Fruit fly (Drosophila melanogaster) Kc167 (cell line): ENCODE results near the gene Agxt.

Source experiments
- Myc ChIP-seq: fragments of >200 bp; optimal IDR thresholded peaks from 2 replicates; lab custom pipeline; 2017; ENCODE audit warnings: missing external identifiers
- Sin3A ChIP-seq: fragments of >200 bp; optimal IDR thresholded peaks from 2 replicates; lab custom pipeline; 2018; ENCODE audit warnings: missing external identifiers
- h ChIP-seq: fragments of >200 bp; optimal IDR thresholded peaks from 3 replicates; lab custom pipeline; 2018; ENCODE audit warnings: missing external identifiers
- insv ChIP-seq: fragments of >200 bp; optimal IDR thresholded peaks from 3 replicates; lab custom pipeline; 2018; ENCODE audit warnings: missing external identifiers
- psq ChIP-seq: fragments of >200 bp; optimal IDR thresholded peaks from 2 replicates; lab custom pipeline; 2017; ENCODE audit warnings: missing external identifiers
- ttk ChIP-seq: sonication (Bioruptor generic); optimal IDR thresholded peaks from 2 replicates; lab custom pipeline; 2017; ENCODE audit warnings: missing external identifiers

DNA sequence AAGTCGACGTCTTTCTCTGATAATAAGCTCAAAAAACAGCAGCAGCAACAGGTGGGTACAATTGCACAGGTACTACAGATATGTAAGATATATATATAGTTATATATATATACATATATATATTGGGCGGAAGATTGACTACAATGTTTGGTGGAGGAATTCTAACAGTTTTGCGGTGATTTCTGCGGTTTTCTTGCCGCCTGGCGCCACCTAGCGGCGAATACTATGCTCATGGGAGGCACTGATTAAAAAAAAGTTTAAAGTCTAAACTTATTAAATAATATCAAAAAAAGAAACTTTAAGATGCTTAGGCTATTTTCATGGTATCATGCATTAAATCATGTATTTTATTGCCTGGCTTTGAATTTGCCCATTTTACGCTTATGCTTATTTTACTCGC lies 12.5 kb downstream of the Agxt start:
- TF ChIP-seq ttk (no peak), psq (lab: Kevin White, UChicago) (no peak), h (lab: Kevin White, UChicago) (no peak), Myc (lab: Kevin White, UChicago) (no peak), insv (no peak), Sin3A (no peak)
